Worm (Caenorhabditis elegans) whole organism, L4 larva: ENCODE results near the gene srh-148.

Experiments
- F26F4.8 ChIP-seq: fragments of 200-800 bp; sonication (Bioruptor generic); conservative IDR thresholded peaks from 2 replicates; pipeline ENCODE4 v1.3.6; 2022; ENCODE audit warnings: missing genetic modification characterization, missing compliant biosample characterization
- F37D6.2 ChIP-seq: sonication (generic microtip); optimal IDR thresholded peaks from 2 replicates; lab custom pipeline; 2016; ENCODE audit warnings: mild to moderate bottlenecking, missing genetic modification characterization, missing compliant biosample characterization
- R02D3.7 ChIP-seq: fragments of 150-350 bp; sonication (generic microtip); optimal IDR thresholded peaks from 3 replicates; lab custom pipeline; 2014; ENCODE audit warnings: missing biosample characterization, missing genetic modification characterization
- T26A8.4 ChIP-seq: fragments of 200-800 bp; sonication (Bioruptor generic); IDR thresholded peaks from 2 replicates; pipeline ENCODE4 v1.3.6; 2022; ENCODE audit warnings: missing genetic modification characterization, missing compliant biosample characterization
- Y48G9A.11 ChIP-seq: fragments of 200-800 bp; sonication (Bioruptor generic); IDR thresholded peaks from 2 replicates; pipeline ENCODE4 v1.3.6; 2022; ENCODE audit warnings: missing genetic modification reagents, missing genetic modification characterization, missing compliant biosample characterization
- ZK337.2 ChIP-seq: fragments of 200-800 bp; sonication (Bioruptor generic); IDR thresholded peaks from 2 replicates; pipeline ENCODE4 v1.3.6; 2022; ENCODE audit warnings: missing genetic modification reagents, missing genetic modification characterization, missing compliant biosample characterization
- ZK546.5 ChIP-seq, 2 experiments: sonication (generic microtip); optimal IDR thresholded peaks; 2 replicates each; lab custom pipeline; 2017; ENCODE audit warnings: missing biosample characterization in 2 of 2, missing genetic modification characterization in 2 of 2
- aha-1 ChIP-seq: fragments of 150-350 bp; peaks from one replicate; lab custom pipeline; 2014; ENCODE audit warnings: missing biosample characterization, missing genetic modification characterization
- aly-2 ChIP-seq: sonication (generic microtip); optimal IDR thresholded peaks from 2 replicates; lab custom pipeline; 2018; ENCODE audit warnings: missing biosample characterization, missing genetic modification characterization
- ama-1 ChIP-seq: fragments of 150-350 bp; optimal IDR thresholded peaks from 2 replicates; lab custom pipeline; 2014; ENCODE audit warnings: inconsistent platforms, mixed read lengths
- arid-1 ChIP-seq: fragments of 200-800 bp; sonication (Bioruptor generic); conservative IDR thresholded peaks from 2 replicates; pipeline ENCODE4 v1.3.6; 2022; ENCODE audit warnings: missing genetic modification reagents, missing genetic modification characterization, missing compliant biosample characterization
- cey-2 ChIP-seq: sonication (generic microtip); optimal IDR thresholded peaks from 3 replicates; lab custom pipeline; 2017; ENCODE audit warnings: missing genetic modification characterization, mild to moderate bottlenecking, missing compliant biosample characterization, antibody characterized with exemption, borderline replicate concordance; ENCODE audit not compliant: insufficient read depth
- ctbp-1 ChIP-seq: fragments of 200-800 bp; sonication (Bioruptor generic); IDR thresholded peaks from 2 replicates; pipeline ENCODE4 v1.3.6; 2022; ENCODE audit warnings: missing genetic modification reagents, missing genetic modification characterization, missing compliant biosample characterization
- daf-12 ChIP-seq: fragments of 150-350 bp; optimal IDR thresholded peaks from 2 replicates; lab custom pipeline; 2014; ENCODE audit warnings: missing biosample characterization, missing genetic modification reagents, missing genetic modification characterization
- daf-19 ChIP-seq: fragments of 200-800 bp; sonication (Bioruptor generic); conservative IDR thresholded peaks from 2 replicates; pipeline ENCODE4 v1.3.6; 2022; ENCODE audit warnings: missing genetic modification characterization, missing compliant biosample characterization
- dpl-1 ChIP-seq: fragments of 150-350 bp; optimal IDR thresholded peaks from 2 replicates; lab custom pipeline; 2014; ENCODE audit warnings: missing biosample characterization, missing genetic modification reagents, missing genetic modification characterization
- egl-43 ChIP-seq: fragments of 200-800 bp; sonication (Bioruptor generic); IDR thresholded peaks from 2 replicates; pipeline ENCODE4 v1.3.6; 2022; ENCODE audit warnings: missing genetic modification reagents, missing genetic modification characterization, missing compliant biosample characterization
- fos-1 ChIP-seq: fragments of 150-350 bp; optimal IDR thresholded peaks from 2 replicates; lab custom pipeline; 2014; ENCODE audit warnings: missing biosample characterization, missing genetic modification characterization
- gei-8 ChIP-seq: fragments of 200-800 bp; sonication (Bioruptor generic); optimal IDR thresholded peaks from 2 replicates; lab custom pipeline; 2018; ENCODE audit warnings: mild to moderate bottlenecking, missing genetic modification characterization, missing compliant biosample characterization
- hlh-30 ChIP-seq: sonication (generic microtip); optimal IDR thresholded peaks from 2 replicates; lab custom pipeline; 2017; ENCODE audit warnings: antibody characterized with exemption, mild to moderate bottlenecking, missing genetic modification characterization, missing compliant biosample characterization; ENCODE audit not compliant: insufficient read depth
- hmg-1.1 ChIP-seq: fragments of 200-800 bp; sonication (Bioruptor generic); IDR thresholded peaks from 2 replicates; pipeline ENCODE4 v1.3.6; 2022; ENCODE audit warnings: missing genetic modification reagents, missing genetic modification characterization, missing compliant biosample characterization
- jun-1 ChIP-seq: fragments of 150-350 bp; optimal IDR thresholded peaks from 2 replicates; lab custom pipeline; 2014; ENCODE audit warnings: missing biosample characterization, missing genetic modification reagents, missing genetic modification characterization
- lin-29 ChIP-seq: fragments of 200-800 bp; sonication (Bioruptor generic); IDR thresholded peaks from 2 replicates; pipeline ENCODE4 v1.3.6; 2022; ENCODE audit warnings: missing genetic modification reagents, missing genetic modification characterization, missing compliant biosample characterization
- lir-3 ChIP-seq: sonication (generic microtip); optimal IDR thresholded peaks from 2 replicates; lab custom pipeline; 2016; ENCODE audit warnings: mild to moderate bottlenecking, missing genetic modification characterization, missing compliant biosample characterization
- madf-5 ChIP-seq, 2 experiments: fragments of 200-800 bp; sonication (Bioruptor generic); IDR thresholded peaks; 2 replicates each; pipeline ENCODE4 v1.3.6; 2022; ENCODE audit warnings: missing compliant biosample characterization in 2 of 2, missing genetic modification characterization in 2 of 2
- madf-9 ChIP-seq: fragments of 200-800 bp; sonication (Bioruptor generic); conservative IDR thresholded peaks from 2 replicates; pipeline ENCODE4 v1.3.6; 2022; ENCODE audit warnings: missing genetic modification reagents, missing genetic modification characterization, missing compliant biosample characterization
- mep-1 ChIP-seq: fragments of 150-350 bp; sonication (generic microtip); optimal IDR thresholded peaks from 3 replicates; lab custom pipeline; 2014; ENCODE audit warnings: missing biosample characterization, missing genetic modification characterization
- mxl-3 ChIP-seq: fragments of 200-800 bp; sonication (Bioruptor generic); optimal IDR thresholded peaks from 2 replicates; lab custom pipeline; 2018; ENCODE audit warnings: mild to moderate bottlenecking, missing genetic modification characterization, missing compliant biosample characterization
- nhr-102 ChIP-seq: sonication (generic microtip); optimal IDR thresholded peaks from 2 replicates; lab custom pipeline; 2016; ENCODE audit warnings: mild to moderate bottlenecking, missing genetic modification characterization, moderate library complexity, missing compliant biosample characterization
- nhr-237 ChIP-seq: sonication (generic microtip); optimal IDR thresholded peaks from 2 replicates; lab custom pipeline; 2017; ENCODE audit warnings: missing biosample characterization, missing genetic modification characterization
- nhr-28 ChIP-seq: fragments of 150-350 bp; optimal IDR thresholded peaks from 2 replicates; lab custom pipeline; 2014; ENCODE audit warnings: missing biosample characterization, missing genetic modification characterization
- nhr-41 ChIP-seq: fragments of 200-800 bp; sonication (Bioruptor generic); IDR thresholded peaks from 2 replicates; pipeline ENCODE4 v1.3.6; 2022; ENCODE audit warnings: missing genetic modification reagents, missing genetic modification characterization, missing compliant biosample characterization
- nhr-48 ChIP-seq: sonication (generic microtip); optimal IDR thresholded peaks from 2 replicates; lab custom pipeline; 2016; ENCODE audit warnings: mild to moderate bottlenecking, missing genetic modification characterization, missing compliant biosample characterization
- pha-4 ChIP-seq, 2 experiments: fragments of 150-350 bp in 1 of 2; fragments of 200-800 bp in 1 of 2; sonication (Bioruptor generic) in 1 of 2; IDR thresholded peaks in 1 of 2; optimal IDR thresholded peaks in 1 of 2; 2 replicates each; pipeline versions ENCODE4 v1.3.6 to Lab custom; 2014 to 2022; ENCODE audit warnings: missing genetic modification characterization in 2 of 2, missing genetic modification reagents in 2 of 2, missing biosample characterization in 1 of 2, missing compliant biosample characterization in 1 of 2
- php-3 ChIP-seq: fragments of 200-800 bp; sonication (Bioruptor generic); IDR thresholded peaks from 2 replicates; pipeline ENCODE4 v1.3.6; 2022; ENCODE audit warnings: missing genetic modification reagents, missing genetic modification characterization, missing compliant biosample characterization
- pqm-1 ChIP-seq: sonication (generic microtip); optimal IDR thresholded peaks from 2 replicates; lab custom pipeline; 2017; ENCODE audit warnings: missing biosample characterization, missing genetic modification characterization
- rbr-2 ChIP-seq: sonication (generic microtip); optimal IDR thresholded peaks from 2 replicates; lab custom pipeline; 2016; ENCODE audit warnings: missing genotype, missing genetic modification characterization, missing compliant biosample characterization
- saeg-2 ChIP-seq: fragments of 200-800 bp; sonication (Bioruptor generic); IDR thresholded peaks from 2 replicates; pipeline ENCODE4 v1.3.6; 2022; ENCODE audit warnings: missing genetic modification reagents, missing genetic modification characterization, missing compliant biosample characterization
- set-16 ChIP-seq: fragments of 200-800 bp; sonication (Bioruptor generic); IDR thresholded peaks from 2 replicates; pipeline ENCODE4 v1.3.6; 2022; ENCODE audit warnings: missing genetic modification reagents, missing genetic modification characterization, missing compliant biosample characterization
- snpc-1.2 ChIP-seq: fragments of 200-800 bp; sonication (Bioruptor generic); IDR thresholded peaks from 2 replicates; pipeline ENCODE4 v1.3.6; 2022; ENCODE audit warnings: missing genetic modification reagents, missing genetic modification characterization, missing compliant biosample characterization
- snpc-4 ChIP-seq: fragments of 150-350 bp; optimal IDR thresholded peaks from 2 replicates; lab custom pipeline; 2014; ENCODE audit warnings: missing biosample characterization, missing genetic modification characterization
- spr-3 ChIP-seq: fragments of 200-800 bp; sonication (Bioruptor generic); optimal IDR thresholded peaks from 2 replicates; lab custom pipeline; 2018; ENCODE audit warnings: mild to moderate bottlenecking, missing genetic modification characterization, missing compliant biosample characterization
- tag-97 ChIP-seq: fragments of 200-800 bp; sonication (Bioruptor generic); IDR thresholded peaks from 2 replicates; pipeline ENCODE4 v1.3.6; 2022; ENCODE audit warnings: missing genetic modification characterization, missing compliant biosample characterization
- tra-1 ChIP-seq: fragments of 200-800 bp; sonication (Bioruptor generic); IDR thresholded peaks from 2 replicates; pipeline ENCODE4 v1.3.6; 2022; ENCODE audit warnings: missing genetic modification reagents, missing genetic modification characterization, missing compliant biosample characterization
- unc-62 ChIP-seq, 3 experiments: fragments of 150-350 bp in 1 of 3; sonication (generic microtip); optimal IDR thresholded peaks in 2 of 3; peaks in 1 of 3; 1 replicate in 1 of 3; 2 replicates in 2 of 3; lab custom pipeline; 2014 to 2017; ENCODE audit warnings: missing biosample characterization in 3 of 3, missing genetic modification characterization in 3 of 3, missing genetic modification reagents in 3 of 3, missing genotype in 1 of 3
- vab-7 ChIP-seq: fragments of 200-800 bp; sonication (Bioruptor generic); IDR thresholded peaks from 2 replicates; pipeline ENCODE4 v1.3.6; 2022; ENCODE audit warnings: missing genetic modification reagents, missing genetic modification characterization, missing compliant biosample characterization
- zag-1 ChIP-seq: fragments of 150-350 bp; optimal IDR thresholded peaks from 2 replicates; lab custom pipeline; 2014; ENCODE audit warnings: missing biosample characterization, missing genetic modification characterization
- zfp-2 ChIP-seq: sonication (generic microtip); optimal IDR thresholded peaks from 2 replicates; lab custom pipeline; 2016; ENCODE audit warnings: mild to moderate bottlenecking, missing genetic modification characterization, missing compliant biosample characterization
- zfp-3 ChIP-seq: fragments of 200-800 bp; sonication (Bioruptor generic); conservative IDR thresholded peaks from 2 replicates; pipeline ENCODE4 v1.3.6; 2022; ENCODE audit warnings: missing genetic modification reagents, missing genetic modification characterization, missing compliant biosample characterization
- zip-11 ChIP-seq: fragments of 200-800 bp; sonication (Bioruptor generic); IDR thresholded peaks from 2 replicates; pipeline ENCODE4 v1.3.6; 2022; ENCODE audit warnings: missing genetic modification characterization, missing compliant biosample characterization
- ztf-11 ChIP-seq: fragments of 150-350 bp; optimal IDR thresholded peaks from 2 replicates; lab custom pipeline; 2014; ENCODE audit warnings: missing biosample characterization, missing genetic modification characterization
- ztf-7 ChIP-seq: fragments of 150-350 bp; optimal IDR thresholded peaks from 2 replicates; lab custom pipeline; 2014; ENCODE audit warnings: missing biosample characterization, missing genetic modification characterization

Gene srh-148

DNA sequence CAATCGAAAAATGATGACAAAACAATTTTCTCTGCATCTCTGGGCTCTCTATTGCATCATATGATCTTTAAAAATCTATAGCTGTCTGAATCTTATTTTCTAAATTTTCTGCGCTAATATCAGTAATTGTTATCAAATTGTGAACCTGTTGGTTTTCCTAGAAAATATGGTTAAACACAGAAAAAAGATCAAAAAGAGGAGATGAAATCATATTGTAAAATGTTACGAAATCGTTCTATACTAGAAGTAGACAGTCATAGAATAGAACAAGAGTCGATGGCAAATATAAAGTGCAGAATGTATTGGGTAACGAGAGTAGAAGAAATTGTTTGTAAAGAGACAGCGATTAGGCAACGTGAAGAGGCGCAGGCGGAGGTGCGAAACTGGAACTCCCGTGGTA lies 22.5 kb upstream of the srh-148 start (continued):
- TF ChIP-seq php-3 (GFP tag; lab: Robert Waterston, UW) (no peak), madf-9 (GFP tag; lab: Robert Waterston, UW) (no peak), tag-97 (GFP tag; lab: Robert Waterston, UW) (no peak), ZK337.2 (no peak), nhr-237 (tag; lab: Kevin White, UChicago) (no peak), madf-5 (GFP tag; IDR thresholded peaks at IDR 0.05; lab: Robert Waterston, UW) (no peak), ctbp-1 (no peak), zip-11 (GFP tag; lab: Robert Waterston, UW) (no peak), saeg-2 (GFP tag; lab: Robert Waterston, UW) (no peak), zag-1 (tag; lab: Kevin White, UChicago) (no peak), lin-29 (GFP tag; lab: Robert Waterston, UW) (no peak), nhr-102 (tag; lab: Kevin White, UChicago) (no peak), spr-3 (no peak), zfp-2 (no peak), lir-3 (tag; lab: Kevin White, UChicago) (no peak), hmg-1.1 (GFP tag; lab: Robert Waterston, UW) (0 out of 2 replicates have a peak, but pooled peaks have one; percentile 22), nhr-41 (GFP tag; lab: Robert Waterston, UW) (no peak), aha-1 (tag; lab: Kevin White, UChicago) (no peak), ztf-7 (peak; percentile 95), daf-12 (tag; lab: Kevin White, UChicago) (no peak), mxl-3 (GFP tag; lab: Kevin White, UChicago) (no peak), nhr-48 (tag; lab: Kevin White, UChicago) (peak; percentile 80), T26A8.4 (GFP tag; lab: Robert Waterston, UW) (no peak), fos-1 (no peak), snpc-4 (no peak), Y48G9A.11 (GFP tag; lab: Robert Waterston, UW) (no peak), hlh-30 (tag; lab: Kevin White, UChicago) (peak; percentile 59), mep-1 (peak; percentile 50), daf-19 (GFP tag; lab: Robert Waterston, UW) (no peak), zfp-3 (no peak), cey-2 (tag; lab: Kevin White, UChicago) (peak; percentile 82), dpl-1 (GFP tag; lab: Kevin White, UChicago) (no peak), F37D6.2 (tag; lab: Kevin White, UChicago) (no peak), rbr-2 (peak; percentile 0), F26F4.8 (GFP tag; lab: Robert Waterston, UW) (no peak), pqm-1 (tag; lab: Kevin White, UChicago) (peak; percentile 17), gei-8 (GFP tag; lab: Kevin White, UChicago) (no peak), unc-62 (GFP tag; optimal IDR thresholded peaks at IDR 0.05 in 1 of 2; lab: Kevin White, UChicago) (no peak), unc-62 (tag; optimal IDR thresholded peaks at IDR 0.05; lab: Kevin White, UChicago) (no peak), pha-4 (GFP tag; IDR thresholded peaks at IDR 0.05; lab: Robert Waterston, UW) (no peak), pha-4 (tag; optimal IDR thresholded peaks at IDR 0.05; lab: Kevin White, UChicago) (no peak), egl-43 (GFP tag; lab: Robert Waterston, UW) (no peak), ZK546.5 (tag; optimal IDR thresholded peaks at IDR 0.05; lab: Kevin White, UChicago) (no peak), aly-2 (tag; lab: Kevin White, UChicago) (no peak), R02D3.7 (tag; lab: Kevin White, UChicago) (no peak), nhr-28 (tag; lab: Kevin White, UChicago) (peak; percentile 95), set-16 (no peak), vab-7 (GFP tag; lab: Robert Waterston, UW) (no peak), arid-1 (GFP tag; lab: Robert Waterston, UW) (no peak), ztf-11 (tag; lab: Kevin White, UChicago) (no peak), snpc-1.2 (GFP tag; lab: Robert Waterston, UW) (no peak), ama-1 (lab: Kevin White, UChicago) (no peak), jun-1 (peak; percentile 7), tra-1 (GFP tag; lab: Robert Waterston, UW) (no peak)
